Fruit fly (Drosophila melanogaster) whole organism, embryonic: Measurements from ENCODE around the gene Fum1.
A peak's percentile ranks its signal among the peaks of the same experiment; 100 is the strongest.

ENCODE experiments used
- CG2712 ChIP-seq: fragments of 200-800 bp; optimal IDR thresholded peaks from 3 replicates; lab custom pipeline; 2019; ENCODE audit warnings: missing biosample characterization, mild to moderate bottlenecking, missing genetic modification characterization, moderate library complexity
- CG32532 ChIP-seq: fragments of 200-800 bp; sonication (Bioruptor generic); IDR thresholded peaks from 2 replicates; pipeline ENCODE4 v1.3.6; 2022; ENCODE audit warnings: missing biosample characterization, missing genetic modification characterization
- tin ChIP-seq: fragments of 200-800 bp; sonication (Bioruptor generic); optimal IDR thresholded peaks from 3 replicates; lab custom pipeline; 2016; ENCODE audit warnings: missing biosample characterization, missing genetic modification characterization

dm6 chrX:6656023-6656594 lies 22.1 kb upstream of the Fum1 start:
- peak; percentile 80 for TF ChIP-seq tin (GFP tag; lab: Kevin White, UChicago)
- peak; percentile 83 for TF ChIP-seq CG2712 (tag; lab: Kevin White, UChicago)
- TF ChIP-seq CG32532 (GFP tag; lab: Robert Waterston, UW): peak; percentile 85
